Worm (Caenorhabditis elegans): ENCODE results near the gene slcr-46.3.

Gene slcr-46.3

ce11 chrV:9714909-9715308 is 9.0 kb downstream of the slcr-46.3 start, which contains the start of gene F40F9.3:
F40F9.3 (plus strand) TSS chrV:9715209.
- TF ChIP-seq lin-14 (GFP tag; optimal IDR thresholded peaks at IDR 0.05) (no peak), sox-4 (tag; optimal IDR thresholded peaks at IDR 0.05) (no peak), ceh-8 (GFP tag; optimal IDR thresholded peaks at IDR 0.05) (no peak), unc-30 (tag; optimal IDR thresholded peaks at IDR 0.05) (no peak), ztf-4 (tag; optimal IDR thresholded peaks at IDR 0.05) (no peak), pag-3 (tag; optimal IDR thresholded peaks at IDR 0.05; ENCODE audit: borderline replicate concordance, insufficient read depth) (no peak), nhr-12 (tag; optimal IDR thresholded peaks at IDR 0.05) (no peak), unc-86 (tag; optimal IDR thresholded peaks at IDR 0.05) (no peak), lir-3 (tag; optimal IDR thresholded peaks at IDR 0.05; ENCODE audit: poor library complexity) (no peak), lsy-2 (tag; optimal IDR thresholded peaks at IDR 0.05) (no peak)

DNA sequence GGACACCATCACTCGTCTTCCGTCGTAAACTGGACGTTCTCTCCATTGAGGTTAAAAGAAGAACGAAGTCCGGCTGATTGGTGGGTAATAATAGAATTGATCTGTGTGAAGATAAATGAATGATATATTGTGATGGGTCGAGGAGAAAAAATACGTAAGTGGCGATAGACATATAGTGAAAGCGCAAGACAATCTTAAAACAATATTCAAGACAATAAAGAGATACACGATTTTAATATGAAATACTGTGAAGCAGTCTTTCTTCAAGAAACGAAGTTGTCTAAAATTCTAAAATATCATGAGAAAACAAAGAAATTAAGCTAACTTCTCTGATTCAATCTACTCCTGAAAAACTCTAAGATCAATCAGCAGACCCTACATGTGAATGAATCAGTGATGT is 10.4 kb downstream of the slcr-46.3 start, which contains the start of gene F40F9.10:
Gene F40F9.10 (minus strand): TSS at position 101 of the 400 bp plus-strand sequence.
- TF ChIP-seq unc-86 (tag; optimal IDR thresholded peaks at IDR 0.05) (no peak), Y116A8C.19 (tag; optimal IDR thresholded peaks at IDR 0.05; ENCODE audit: borderline replicate concordance) (no peak), mep-1 (tag; optimal IDR thresholded peaks at IDR 0.05) (no peak), ceh-82 (tag; optimal IDR thresholded peaks at IDR 0.05) (no peak), C34B4.2 (tag; optimal IDR thresholded peaks at IDR 0.05) (no peak), aha-1 (tag; optimal IDR thresholded peaks at IDR 0.05) (no peak), skn-1 (tag; optimal IDR thresholded peaks at IDR 0.05) (no peak), mef-2 (tag; optimal IDR thresholded peaks at IDR 0.05) (no peak), efl-1 (optimal IDR thresholded peaks at IDR 0.05) (no peak), efl-1 (GFP tag; optimal IDR thresholded peaks at IDR 0.05 in 1 of 2) (no peak), sptf-1 (tag; optimal IDR thresholded peaks at IDR 0.05) (no peak), nhr-77 (tag; optimal IDR thresholded peaks at IDR 0.05) (no peak), mdl-1 (tag; optimal IDR thresholded peaks at IDR 0.05) (no peak), hlh-17 (GFP tag; optimal IDR thresholded peaks at IDR 0.05; ENCODE audit: borderline replicate concordance) (no peak), egl-27 (tag; optimal IDR thresholded peaks at IDR 0.05) (no peak), dpl-1 (GFP tag; optimal IDR thresholded peaks at IDR 0.05) (no peak), grh-1 (GFP tag; IDR thresholded peaks at IDR 0.05) (no peak), isw-1 (GFP tag; IDR thresholded peaks at IDR 0.05) (no peak), ceh-88 (GFP tag; IDR thresholded peaks at IDR 0.05) (no peak)

DNA sequence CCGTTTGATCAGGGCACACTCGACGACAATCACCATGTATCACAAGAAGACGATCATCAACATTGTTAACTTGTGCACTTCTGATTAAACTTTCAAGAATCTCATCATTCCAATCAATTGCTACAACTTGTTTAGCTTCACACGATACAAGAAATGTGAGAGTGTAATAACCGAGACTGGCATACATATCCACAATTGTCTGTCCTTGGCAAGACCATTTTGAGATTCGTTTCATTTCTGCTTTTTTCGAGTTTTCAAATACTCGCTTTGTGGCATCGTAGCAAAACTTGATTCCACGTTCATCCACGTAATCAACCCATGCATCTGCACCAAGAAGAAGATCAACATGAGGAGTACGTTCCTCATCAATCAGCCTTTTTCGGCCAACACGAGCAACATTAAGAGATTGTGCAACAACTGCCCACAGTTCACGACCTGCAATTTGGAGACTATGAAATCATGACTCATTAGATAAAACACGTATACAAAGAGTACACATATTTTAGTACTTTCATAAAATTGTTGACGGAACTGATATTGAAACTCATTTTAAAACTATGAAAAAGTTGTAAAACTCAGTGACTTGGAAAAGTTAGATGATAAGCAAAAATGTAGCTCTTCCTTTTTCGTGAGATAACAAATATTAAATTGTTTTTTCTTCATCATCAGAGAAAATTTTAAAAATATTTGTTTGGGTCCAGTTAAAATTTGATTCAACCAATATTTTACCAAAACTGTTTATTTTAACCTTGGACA is 11.3 kb downstream of the slcr-46.3 start:
- no peak for TF ChIP-seq unc-30 (tag; optimal IDR thresholded peaks at IDR 0.05)
- TF ChIP-seq elt-2 (tag; optimal IDR thresholded peaks at IDR 0.05): peak; percentile 51

DNA sequence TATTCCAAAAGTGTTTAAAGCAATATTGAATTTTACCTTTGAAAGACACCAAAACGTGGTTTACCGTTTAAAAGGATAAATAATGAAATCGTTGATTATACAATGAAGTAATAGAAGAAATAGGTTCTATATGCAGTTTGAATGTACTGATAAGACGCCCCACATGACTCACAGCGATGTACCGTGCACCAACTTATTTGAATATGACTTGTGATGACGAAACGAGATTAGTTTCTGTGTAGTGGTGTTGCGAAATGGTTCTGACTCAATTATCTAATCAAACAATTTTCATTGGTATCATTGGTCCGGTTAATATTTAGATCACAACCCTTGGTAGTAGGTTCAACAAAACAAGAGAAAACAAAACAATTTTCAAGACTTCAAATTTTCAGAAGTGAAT is 12.7 kb downstream of the slcr-46.3 start:
- TF ChIP-seq elt-2 (tag; optimal IDR thresholded peaks at IDR 0.05) (peak; percentile 71), snu-23 (GFP tag; optimal IDR thresholded peaks at IDR 0.05) (no peak)

DNA sequence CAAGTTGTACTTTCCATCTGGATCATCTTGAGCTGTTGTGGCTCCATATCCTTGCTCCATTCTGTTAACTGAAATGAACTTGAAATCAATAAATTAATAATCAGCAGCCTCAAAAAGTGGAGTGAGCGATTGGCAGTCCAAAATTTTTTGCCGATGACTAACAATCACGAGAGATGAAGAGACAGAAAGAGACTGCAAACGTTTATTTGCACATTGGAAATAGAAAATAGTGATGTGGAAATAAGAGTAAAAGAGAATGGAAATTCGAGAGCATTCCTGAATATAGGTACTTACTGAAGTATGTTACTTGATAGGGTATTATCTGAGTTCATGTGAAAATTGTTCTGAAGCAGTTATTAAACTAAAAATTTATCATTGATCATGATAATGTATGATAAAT is 14.2 kb downstream of the slcr-46.3 start, which contains the start of gene tag-120:
Gene tag-120 (minus strand): TSS at position 68 of the 400 bp plus-strand sequence.
- TF ChIP-seq elt-2 (tag; optimal IDR thresholded peaks at IDR 0.05) (peak; percentile 6), lin-35 (GFP tag; optimal IDR thresholded peaks at IDR 0.05) (no peak)

ce11 chrV:9706592-9706991 is 17.3 kb downstream of the slcr-46.3 start:
- no peak for TF ChIP-seq mab-9 (GFP tag; IDR thresholded peaks at IDR 0.05)
- no peak for TF ChIP-seq fkh-4 (tag; optimal IDR thresholded peaks at IDR 0.05; ENCODE audit: borderline replicate concordance)
- TF ChIP-seq nhr-28 (tag; optimal IDR thresholded peaks at IDR 0.05): no peak
- TF ChIP-seq tbx-2 (tag; optimal IDR thresholded peaks at IDR 0.05): no peak
- no peak for TF ChIP-seq mef-2 (tag; optimal IDR thresholded peaks at IDR 0.05)
- no peak for TF ChIP-seq nhr-19 (GFP tag; conservative IDR thresholded peaks at IDR 0.05)
- TF ChIP-seq vab-15 (tag; optimal IDR thresholded peaks at IDR 0.05): no peak
- TF ChIP-seq ceh-63 (GFP tag; optimal IDR thresholded peaks at IDR 0.05): no peak
- no peak for TF ChIP-seq skn-1 (tag; optimal IDR thresholded peaks at IDR 0.05)
- no peak for TF ChIP-seq C16A3.4 (tag; optimal IDR thresholded peaks at IDR 0.05)
- no peak for TF ChIP-seq C34B4.2 (tag; optimal IDR thresholded peaks at IDR 0.05)
- TF ChIP-seq unc-86 (tag; optimal IDR thresholded peaks at IDR 0.05): no peak
- TF ChIP-seq dsc-1 (tag; optimal IDR thresholded peaks at IDR 0.05): no peak
- TF ChIP-seq C04F5.9 (tag; optimal IDR thresholded peaks at IDR 0.05): no peak
- TF ChIP-seq elt-2 (tag; optimal IDR thresholded peaks at IDR 0.05): no peak
- no peak for TF ChIP-seq swsn-7 (tag; optimal IDR thresholded peaks at IDR 0.05)
- no peak for TF ChIP-seq sptf-1 (tag; optimal IDR thresholded peaks at IDR 0.05)
